Worm (Caenorhabditis elegans): ENCODE measurements around the gene Y22D7AL.16.

DNA sequence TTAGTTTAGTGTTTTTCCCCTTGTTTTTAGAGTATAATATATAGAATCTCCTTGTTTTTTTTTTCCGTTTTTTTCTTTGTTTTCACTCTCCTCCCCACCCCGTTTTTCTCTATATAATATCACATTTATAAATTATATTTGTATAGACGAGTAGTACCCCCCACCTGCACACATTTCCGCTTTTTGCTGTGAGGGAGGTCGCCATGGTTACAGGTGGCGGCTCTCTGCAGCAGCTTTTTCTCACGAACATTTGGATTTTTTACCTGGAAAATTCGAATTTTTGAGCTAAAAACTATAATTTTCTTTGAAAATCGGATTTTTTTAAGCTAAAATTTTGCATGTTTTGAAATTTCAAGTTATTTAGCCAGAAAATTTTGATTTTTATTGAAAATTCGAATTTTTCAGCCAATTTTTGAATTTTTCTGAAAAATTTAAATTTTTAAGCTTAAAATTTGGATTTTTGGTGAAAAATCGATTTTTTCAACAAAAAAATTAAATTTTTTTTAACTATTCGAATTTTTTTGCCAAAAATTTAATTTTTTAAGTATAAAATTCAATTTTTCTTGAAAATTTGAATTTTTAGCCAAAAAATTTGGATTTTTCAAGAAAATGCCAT is 39.2 kb downstream of the Y22D7AL.16 start:
- TF ChIP-seq lsy-27 (tag; optimal IDR thresholded peaks at IDR 0.05; ENCODE audit: borderline replicate concordance, insufficient read depth): no peak
- TF ChIP-seq egl-18 (GFP tag; IDR thresholded peaks at IDR 0.05): no peak
- TF ChIP-seq madf-8 (GFP tag; conservative IDR thresholded peaks at IDR 0.05): no peak
- TF ChIP-seq Y56A3A.18 (GFP tag; IDR thresholded peaks at IDR 0.05): peak; percentile 71
- no peak for TF ChIP-seq Y79H2A.3 (GFP tag; conservative IDR thresholded peaks at IDR 0.05)
- TF ChIP-seq snpc-1.1 (tag; optimal IDR thresholded peaks at IDR 0.05; ENCODE audit: insufficient read depth): no peak
- TF ChIP-seq repo-1 (tag; optimal IDR thresholded peaks at IDR 0.05): no peak
- TF ChIP-seq dox-1 (GFP tag; IDR thresholded peaks at IDR 0.05): peak; percentile 50; the same call in 1 of the 2 replicates
- peak; percentile 89 for TF ChIP-seq F52B5.7 (tag; optimal IDR thresholded peaks at IDR 0.05)
